Worm (Caenorhabditis elegans): ENCODE data around the gene hrg-9.

ce11 chrV:12924128-12924527 is 39.0 kb downstream of the hrg-9 start, which contains the start of gene pqn-67:
- TF ChIP-seq him-1 (tag; optimal IDR thresholded peaks at IDR 0.05) (no peak), dao-5 (tag; optimal IDR thresholded peaks at IDR 0.05) (no peak), W03F9.2 (tag; optimal IDR thresholded peaks at IDR 0.05) (no peak)
